Worm (Caenorhabditis elegans) whole organism, L4 larva: ENCODE measurements around the gene sams-5.

ENCODE experiments used
- F44E2.7 ChIP-seq: fragments of 200-800 bp; sonication (Bioruptor generic); IDR thresholded peaks from 2 replicates; pipeline ENCODE4 v2.1.2; 2022; ENCODE audit warnings: missing genetic modification characterization, missing compliant biosample characterization
- R02D3.7 ChIP-seq: fragments of 150-350 bp; sonication (generic microtip); optimal IDR thresholded peaks from 3 replicates; lab custom pipeline; 2014; ENCODE audit warnings: missing biosample characterization, missing genetic modification characterization
- ceh-82 ChIP-seq: sonication (generic microtip); optimal IDR thresholded peaks from 2 replicates; lab custom pipeline; 2017; ENCODE audit warnings: missing biosample characterization, missing genetic modification characterization
- fkh-10 ChIP-seq: fragments of 150-350 bp; optimal IDR thresholded peaks from 2 replicates; lab custom pipeline; 2014; ENCODE audit warnings: missing biosample characterization, missing genetic modification reagents, missing genetic modification characterization
- hlh-30 ChIP-seq: sonication (generic microtip); optimal IDR thresholded peaks from 2 replicates; lab custom pipeline; 2017; ENCODE audit warnings: antibody characterized with exemption, mild to moderate bottlenecking, missing genetic modification characterization, missing compliant biosample characterization; ENCODE audit not compliant: insufficient read depth
- lin-38 ChIP-seq: fragments of 200-800 bp; sonication (Bioruptor generic); IDR thresholded peaks from 2 replicates; pipeline ENCODE4 v1.3.6; 2022; ENCODE audit warnings: missing genetic modification reagents, missing genetic modification characterization, missing compliant biosample characterization
- nhr-25 ChIP-seq: sonication (generic microtip); optimal IDR thresholded peaks from 2 replicates; lab custom pipeline; 2017; ENCODE audit warnings: missing genetic modification characterization, mild to moderate bottlenecking, missing compliant biosample characterization, antibody characterized with exemption, moderate library complexity, borderline replicate concordance; ENCODE audit not compliant: insufficient read depth
- nhr-6 ChIP-seq: fragments of 150-350 bp; optimal IDR thresholded peaks from 2 replicates; lab custom pipeline; 2014; ENCODE audit warnings: missing biosample characterization, missing genetic modification characterization
- pha-4 ChIP-seq, 2 experiments: fragments of 150-350 bp in 1 of 2; fragments of 200-800 bp in 1 of 2; sonication (Bioruptor generic) in 1 of 2; IDR thresholded peaks in 1 of 2; optimal IDR thresholded peaks in 1 of 2; 2 replicates each; pipeline versions ENCODE4 v1.3.6 to Lab custom; 2014 to 2022; ENCODE audit warnings: missing genetic modification characterization in 2 of 2, missing genetic modification reagents in 2 of 2, missing biosample characterization in 1 of 2, missing compliant biosample characterization in 1 of 2
- php-3 ChIP-seq: fragments of 200-800 bp; sonication (Bioruptor generic); IDR thresholded peaks from 2 replicates; pipeline ENCODE4 v1.3.6; 2022; ENCODE audit warnings: missing genetic modification reagents, missing genetic modification characterization, missing compliant biosample characterization
- saeg-2 ChIP-seq: fragments of 200-800 bp; sonication (Bioruptor generic); IDR thresholded peaks from 2 replicates; pipeline ENCODE4 v1.3.6; 2022; ENCODE audit warnings: missing genetic modification reagents, missing genetic modification characterization, missing compliant biosample characterization
- unc-130 ChIP-seq: sonication (generic microtip); optimal IDR thresholded peaks from 2 replicates; lab custom pipeline; 2016; ENCODE audit warnings: missing genetic modification reagents, missing genetic modification characterization, missing compliant biosample characterization
- unc-39 ChIP-seq: sonication (generic microtip); optimal IDR thresholded peaks from 2 replicates; lab custom pipeline; 2017; ENCODE audit warnings: missing biosample characterization, missing genetic modification characterization
- vab-7 ChIP-seq: fragments of 200-800 bp; sonication (Bioruptor generic); IDR thresholded peaks from 2 replicates; pipeline ENCODE4 v1.3.6; 2022; ENCODE audit warnings: missing genetic modification reagents, missing genetic modification characterization, missing compliant biosample characterization

- no peak for TF ChIP-seq unc-130 (GFP tag; lab: Kevin White, UChicago)
- TF ChIP-seq nhr-6 (tag; lab: Kevin White, UChicago), result no peak
- TF ChIP-seq hlh-30 (tag; lab: Kevin White, UChicago), result no peak
- TF ChIP-seq pha-4 (GFP tag; IDR thresholded peaks at IDR 0.05; lab: Robert Waterston, UW), result no peak
- no peak for TF ChIP-seq pha-4 (tag; optimal IDR thresholded peaks at IDR 0.05; lab: Kevin White, UChicago)
- TF ChIP-seq unc-39 (tag; lab: Kevin White, UChicago), result no peak
- no peak for TF ChIP-seq php-3 (GFP tag; lab: Robert Waterston, UW)
- no peak for TF ChIP-seq F44E2.7
- TF ChIP-seq saeg-2, result no peak
- no peak for TF ChIP-seq ceh-82 (tag; lab: Kevin White, UChicago)
- no peak for TF ChIP-seq nhr-25 (tag; lab: Kevin White, UChicago)
- TF ChIP-seq fkh-10 (GFP tag; lab: Kevin White, UChicago), result no peak
- no peak for TF ChIP-seq R02D3.7 (tag; lab: Kevin White, UChicago)
- TF ChIP-seq vab-7 (GFP tag; lab: Robert Waterston, UW), result no peak
- no peak for TF ChIP-seq lin-38 (GFP tag; lab: Robert Waterston, UW)
Observed at ce11 chrIV:6269346-6269745, 10.0 kb downstream of the sams-5 start, which contains the start of gene srv-30.
